Fruit fly (Drosophila melanogaster) whole organism, embryonic: ENCODE data around the gene NANS.

ENCODE experiments used
- Antp ChIP-seq: fragments of 200-800 bp; sonication (Bioruptor generic); optimal IDR thresholded peaks from 3 replicates; lab custom pipeline; 2016; ENCODE audit warnings: missing biosample characterization, missing genetic modification characterization
- Bteb2 ChIP-seq: fragments of 200-800 bp; sonication (Bioruptor generic); optimal IDR thresholded peaks from 2 replicates; lab custom pipeline; 2016; ENCODE audit warnings: missing biosample characterization, missing genetic modification characterization
- CG10979 ChIP-seq: fragments of 200-800 bp; sonication (Bioruptor generic); optimal IDR thresholded peaks from 2 replicates; lab custom pipeline; 2018; ENCODE audit warnings: missing biosample characterization, mild to moderate bottlenecking, missing genetic modification characterization, moderate library complexity
- CG11085 ChIP-seq: fragments of 200-800 bp; sonication (Bioruptor generic); IDR thresholded peaks from 2 replicates; pipeline ENCODE4 v1.3.6; 2022; ENCODE audit warnings: missing biosample characterization, missing genetic modification characterization
- CG12155 ChIP-seq: fragments of 200-800 bp; sonication (Bioruptor generic); optimal IDR thresholded peaks from 3 replicates; lab custom pipeline; 2016; ENCODE audit warnings: missing biosample characterization, missing genetic modification characterization
- CG12219 ChIP-seq: fragments of 200-800 bp; sonication (Bioruptor generic); optimal IDR thresholded peaks from 3 replicates; lab custom pipeline; 2018; ENCODE audit warnings: missing biosample characterization, mild to moderate bottlenecking, missing genetic modification characterization
- CG13123 ChIP-seq: fragments of 200-800 bp; sonication (Bioruptor generic); optimal IDR thresholded peaks from 2 replicates; lab custom pipeline; 2016; ENCODE audit warnings: missing biosample characterization, missing genetic modification characterization
- CG13296 ChIP-seq: fragments of 200-800 bp; sonication (Bioruptor generic); optimal IDR thresholded peaks from 3 replicates; lab custom pipeline; 2018; ENCODE audit warnings: missing biosample characterization, mild to moderate bottlenecking, missing genetic modification characterization
- CG13424 ChIP-seq: fragments of 200-800 bp; sonication (Bioruptor generic); optimal IDR thresholded peaks from 2 replicates; lab custom pipeline; 2019; ENCODE audit warnings: missing biosample characterization, mild to moderate bottlenecking, missing genetic modification characterization, moderate library complexity
- CG13624 ChIP-seq: fragments of 200-800 bp; sonication (Bioruptor generic); optimal IDR thresholded peaks from 2 replicates; lab custom pipeline; 2016; ENCODE audit warnings: missing biosample characterization, missing genetic modification characterization
- CG13775 ChIP-seq: fragments of 200-800 bp; sonication (Bioruptor generic); optimal IDR thresholded peaks from 3 replicates; lab custom pipeline; 2017; ENCODE audit warnings: missing biosample characterization, mild to moderate bottlenecking, missing genetic modification characterization
- CG13894 ChIP-seq: fragments of 200-800 bp; sonication (Bioruptor generic); optimal IDR thresholded peaks from 3 replicates; lab custom pipeline; 2018; ENCODE audit warnings: missing biosample characterization, mild to moderate bottlenecking, missing genetic modification characterization, moderate library complexity
- CG14014 ChIP-seq: fragments of 200-800 bp; sonication (Bioruptor generic); IDR thresholded peaks from 2 replicates; pipeline ENCODE4 v1.3.6; 2022; ENCODE audit warnings: missing biosample characterization, missing genetic modification characterization
- CG1529 ChIP-seq: fragments of 200-800 bp; sonication (Bioruptor generic); optimal IDR thresholded peaks from 3 replicates; lab custom pipeline; 2018; ENCODE audit warnings: missing biosample characterization, missing genetic modification characterization
- CG15696 ChIP-seq: fragments of 200-800 bp; sonication (Bioruptor generic); optimal IDR thresholded peaks from 2 replicates; lab custom pipeline; 2019; ENCODE audit warnings: missing biosample characterization, mild to moderate bottlenecking, missing genetic modification characterization, moderate library complexity
- CG1603 ChIP-seq: fragments of 200-800 bp; sonication (Bioruptor generic); optimal IDR thresholded peaks from 2 replicates; lab custom pipeline; 2019; ENCODE audit warnings: missing biosample characterization, mild to moderate bottlenecking, missing genetic modification characterization, moderate library complexity
- CG30020 ChIP-seq: fragments of 200-800 bp; optimal IDR thresholded peaks from 2 replicates; lab custom pipeline; 2019; ENCODE audit warnings: missing biosample characterization, mild to moderate bottlenecking, missing genetic modification characterization, moderate library complexity
- CG31388 ChIP-seq: fragments of 200-800 bp; sonication (Bioruptor generic); optimal IDR thresholded peaks from 2 replicates; lab custom pipeline; 2016; ENCODE audit warnings: missing biosample characterization, missing genetic modification characterization
- CG32767 ChIP-seq: fragments of 200-800 bp; sonication (Bioruptor generic); IDR thresholded peaks from 2 replicates; pipeline ENCODE4 v1.3.6; 2022; ENCODE audit warnings: missing biosample characterization, missing genetic modification characterization
- CG4328 ChIP-seq: fragments of 200-800 bp; sonication (Bioruptor generic); optimal IDR thresholded peaks from 3 replicates; lab custom pipeline; 2017; ENCODE audit warnings: missing biosample characterization, missing genetic modification reagents, missing genetic modification characterization
- CG9727 ChIP-seq: fragments of 200-800 bp; sonication (Bioruptor generic); optimal IDR thresholded peaks from 3 replicates; lab custom pipeline; 2017; ENCODE audit warnings: missing biosample characterization, mild to moderate bottlenecking, missing genetic modification characterization
- CG9797 ChIP-seq: fragments of 200-800 bp; sonication (Bioruptor generic); optimal IDR thresholded peaks from 3 replicates; lab custom pipeline; 2018; ENCODE audit warnings: missing biosample characterization, mild to moderate bottlenecking, missing genetic modification characterization
- CG9817 ChIP-seq: fragments of 200-800 bp; sonication (Bioruptor generic); optimal IDR thresholded peaks from 2 replicates; lab custom pipeline; 2018; ENCODE audit warnings: missing biosample characterization, mild to moderate bottlenecking, missing genetic modification characterization, moderate library complexity
- Chrac-16 ChIP-seq: fragments of 200-800 bp; sonication (Bioruptor generic); optimal IDR thresholded peaks from 3 replicates; lab custom pipeline; 2016; ENCODE audit warnings: missing biosample characterization, missing genetic modification characterization
- CkIIα-i1 ChIP-seq: fragments of 200-800 bp; sonication (Bioruptor generic); IDR thresholded peaks from 2 replicates; pipeline ENCODE4 v1.3.6; 2022; ENCODE audit warnings: missing biosample characterization, missing genetic modification characterization
- Doc2 ChIP-seq: fragments of 200-800 bp; sonication (Bioruptor generic); IDR thresholded peaks from 2 replicates; pipeline ENCODE4 v1.3.6; 2022; ENCODE audit warnings: missing biosample characterization, missing genetic modification characterization
- E2f2 ChIP-seq: fragments of 200-800 bp; sonication (Bioruptor generic); IDR thresholded peaks from 2 replicates; pipeline ENCODE4 v1.3.6; 2022; ENCODE audit warnings: missing biosample characterization, missing genetic modification characterization
- Gug ChIP-seq: fragments of 200-800 bp; sonication (Bioruptor generic); IDR thresholded peaks from 4 replicates; pipeline ENCODE4 v1.3.6; 2022; ENCODE audit warnings: missing biosample characterization, missing genetic modification characterization
- HmgZ ChIP-seq: fragments of 200-800 bp; sonication (Bioruptor generic); optimal IDR thresholded peaks from 2 replicates; lab custom pipeline; 2018; ENCODE audit warnings: missing biosample characterization, mild to moderate bottlenecking, missing genetic modification characterization
- Hr39 ChIP-seq: fragments of >200 bp; optimal IDR thresholded peaks from 2 replicates; lab custom pipeline; 2017
- Hsf ChIP-seq: fragments of 200-800 bp; sonication (Bioruptor generic); optimal IDR thresholded peaks from 3 replicates; lab custom pipeline; 2016; ENCODE audit warnings: missing biosample characterization, missing genetic modification characterization
- Sry-δ ChIP-seq: fragments of 200-800 bp; sonication (Bioruptor generic); optimal IDR thresholded peaks from 2 replicates; lab custom pipeline; 2016; ENCODE audit warnings: missing biosample characterization, missing genetic modification characterization
- YL-1 ChIP-seq: fragments of 200-800 bp; sonication (Bioruptor generic); optimal IDR thresholded peaks from 3 replicates; lab custom pipeline; 2017; ENCODE audit warnings: missing biosample characterization, mild to moderate bottlenecking, missing genetic modification characterization
- az2 ChIP-seq: fragments of 200-800 bp; sonication (Bioruptor generic); optimal IDR thresholded peaks from 3 replicates; lab custom pipeline; 2016; ENCODE audit warnings: missing biosample characterization, missing genetic modification characterization
- dati ChIP-seq: fragments of 200-800 bp; sonication (Bioruptor generic); IDR thresholded peaks from 2 replicates; pipeline ENCODE4 v1.3.6; 2022; ENCODE audit warnings: missing biosample characterization, missing genetic modification characterization
- dmrt11E ChIP-seq: fragments of 200-800 bp; sonication (Bioruptor generic); optimal IDR thresholded peaks from 3 replicates; lab custom pipeline; 2018; ENCODE audit warnings: missing biosample characterization, mild to moderate bottlenecking, missing genetic modification characterization, moderate library complexity
- fd3F ChIP-seq: fragments of 200-800 bp; sonication (Bioruptor generic); optimal IDR thresholded peaks from 2 replicates; lab custom pipeline; 2018; ENCODE audit warnings: missing biosample characterization, mild to moderate bottlenecking, missing genetic modification characterization, moderate library complexity
- fd96Cb ChIP-seq: fragments of 200-800 bp; sonication (Bioruptor generic); optimal IDR thresholded peaks from 2 replicates; lab custom pipeline; 2018; ENCODE audit warnings: missing biosample characterization, mild to moderate bottlenecking, missing genetic modification characterization, moderate library complexity
- grn ChIP-seq: fragments of 200-800 bp; sonication (Bioruptor generic); optimal IDR thresholded peaks from 3 replicates; lab custom pipeline; 2017; ENCODE audit warnings: missing biosample characterization, missing genetic modification characterization
- insv ChIP-seq, 2 experiments: fragments of 200-800 bp; sonication (Bioruptor generic); optimal IDR thresholded peaks; 3 replicates each; lab custom pipeline; 2016 to 2018; ENCODE audit warnings: missing biosample characterization in 2 of 2, missing genetic modification characterization in 2 of 2
- kni ChIP-seq: fragments of 200-800 bp; sonication (Bioruptor generic); optimal IDR thresholded peaks from 3 replicates; lab custom pipeline; 2017; ENCODE audit warnings: mild to moderate bottlenecking, missing biosample characterization, missing genetic modification reagents, missing genetic modification characterization
- lilli ChIP-seq: fragments of 200-800 bp; sonication (Bioruptor generic); optimal IDR thresholded peaks from 3 replicates; lab custom pipeline; 2016; ENCODE audit warnings: missing biosample characterization, missing genetic modification characterization
- lola ChIP-seq, 3 experiments: fragments of >200 bp in 2 of 3; fragments of 200-800 bp in 1 of 3; sonication (Bioruptor generic) in 1 of 3; optimal IDR thresholded peaks; 2 replicates each; lab custom pipeline; 2017 to 2019; ENCODE audit warnings: missing biosample characterization in 3 of 3, missing genetic modification characterization in 3 of 3, mild to moderate bottlenecking in 1 of 3, moderate library complexity in 1 of 3
- luna ChIP-seq: fragments of 200-800 bp; sonication (Bioruptor generic); optimal IDR thresholded peaks from 2 replicates; lab custom pipeline; 2016; ENCODE audit warnings: missing biosample characterization, missing genetic modification characterization
- nmo ChIP-seq: fragments of 200-800 bp; sonication (Bioruptor generic); optimal IDR thresholded peaks from 2 replicates; lab custom pipeline; 2018; ENCODE audit warnings: missing biosample characterization, mild to moderate bottlenecking, missing genetic modification characterization, moderate library complexity
- pzg ChIP-seq: fragments of 200-800 bp; sonication (Bioruptor generic); optimal IDR thresholded peaks from 3 replicates; lab custom pipeline; 2018; ENCODE audit warnings: missing biosample characterization, mild to moderate bottlenecking, missing genetic modification characterization, moderate library complexity
- row ChIP-seq: fragments of 200-800 bp; sonication (Bioruptor generic); IDR thresholded peaks from 3 replicates; pipeline ENCODE4 v1.3.6; 2022; ENCODE audit warnings: missing biosample characterization, missing genetic modification characterization
- sc ChIP-seq, 3 experiments: fragments of >200 bp in 2 of 3; fragments of 200-800 bp in 1 of 3; sonication (Bioruptor generic) in 1 of 3; optimal IDR thresholded peaks; 2 replicates in 2 of 3; 3 replicates in 1 of 3; lab custom pipeline; 2017; ENCODE audit warnings: mild to moderate bottlenecking in 1 of 3, missing biosample characterization in 1 of 3, missing genetic modification characterization in 1 of 3, missing genetic modification reagents in 1 of 3
- sd ChIP-seq: fragments of 200-800 bp; sonication (Bioruptor generic); optimal IDR thresholded peaks from 3 replicates; lab custom pipeline; 2018; ENCODE audit warnings: missing biosample characterization, mild to moderate bottlenecking, missing genetic modification characterization, moderate library complexity
- seq ChIP-seq: fragments of 200-800 bp; sonication (Bioruptor generic); IDR thresholded peaks from 2 replicates; pipeline ENCODE4 v1.3.6; 2022; ENCODE audit warnings: missing biosample characterization, missing genetic modification characterization
- sug ChIP-seq: fragments of 200-800 bp; optimal IDR thresholded peaks from 2 replicates; lab custom pipeline; 2019; ENCODE audit warnings: missing biosample characterization, mild to moderate bottlenecking, missing genetic modification characterization, moderate library complexity

The NANS gene

DNA sequence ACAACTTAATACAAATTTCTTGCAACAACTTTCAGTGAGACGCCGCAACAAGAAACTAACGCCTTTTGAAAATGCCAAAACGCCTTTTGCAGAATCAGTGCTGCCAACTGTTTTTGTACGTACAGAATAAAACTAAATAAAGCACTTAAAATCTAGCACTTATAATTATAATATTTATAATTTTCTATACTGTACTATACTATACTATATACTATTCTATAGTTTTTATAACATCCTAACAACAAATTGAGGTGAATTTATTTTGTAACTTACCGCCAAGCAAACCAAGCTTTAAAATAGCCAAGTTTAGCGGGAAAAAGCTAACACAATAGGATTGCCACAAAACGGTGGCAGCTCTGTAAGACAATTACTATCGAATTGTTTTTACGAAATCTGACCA lies 7.4 kb downstream of the NANS start, which contains the start of the genes Aos1 and Srlp (continued):
- TF ChIP-seq CG9817 (tag; lab: Kevin White, UChicago) (peak; percentile 69), Gug (GFP tag; lab: Robert Waterston, UW) (peak; percentile 1; the same call in 1 of the 4 replicates), grn (GFP tag; lab: Kevin White, UChicago) (no peak), Chrac-16 (peak; percentile 38), CG13624 (GFP tag; lab: Kevin White, UChicago) (no peak), CG4328 (GFP tag; lab: Kevin White, UChicago) (peak; percentile 12), CG10979 (peak; percentile 52), CG9797 (GFP tag; lab: Kevin White, UChicago) (peak; percentile 63), pzg (peak; percentile 57), sug (tag; lab: Kevin White, UChicago) (peak; percentile 79), CkIIα-i1 (GFP tag; lab: Robert Waterston, UW) (no peak), nmo (GFP tag; lab: Kevin White, UChicago) (peak; percentile 77), fd3F (GFP tag; lab: Kevin White, UChicago) (peak; percentile 42), CG30020 (tag; lab: Kevin White, UChicago) (peak; percentile 74), CG13894 (tag; lab: Kevin White, UChicago) (peak; percentile 63), row (GFP tag; lab: Robert Waterston, UW) (peak; percentile 88), CG13775 (GFP tag; lab: Kevin White, UChicago) (peak; percentile 56), CG1529 (GFP tag; lab: Kevin White, UChicago) (no peak), az2 (peak; percentile 46), E2f2 (GFP tag; lab: Robert Waterston, UW) (peak; percentile 69), CG13424 (tag; lab: Kevin White, UChicago) (peak; percentile 73), Doc2 (GFP tag; lab: Robert Waterston, UW) (no peak), Hr39 (lab: Kevin White, UChicago) (no peak), Antp (GFP tag; lab: Kevin White, UChicago) (no peak), insv (GFP tag; optimal IDR thresholded peaks at IDR 0.05; lab: Kevin White, UChicago) (peak in 1 of 2 experiments; percentile 23), seq (GFP tag; lab: Robert Waterston, UW) (no peak), CG12219 (GFP tag; lab: Kevin White, UChicago) (no peak), dati (no peak), CG15696 (peak; percentile 62), CG32767 (GFP tag; lab: Robert Waterston, UW) (no peak), luna (GFP tag; lab: Kevin White, UChicago) (no peak), HmgZ (peak; percentile 51), CG12155 (peak; percentile 43), YL-1 (peak; percentile 63), CG9727 (peak; percentile 24), fd96Cb (tag; lab: Kevin White, UChicago) (peak; percentile 23), Bteb2 (GFP tag; lab: Kevin White, UChicago) (no peak), CG13296 (GFP tag; lab: Kevin White, UChicago) (peak; percentile 54), lilli (GFP tag; lab: Kevin White, UChicago) (peak; percentile 8), sc (optimal IDR thresholded peaks at IDR 0.05; lab: Kevin White, UChicago) (no peak), sc (GFP tag; optimal IDR thresholded peaks at IDR 0.05; lab: Kevin White, UChicago) (peak; percentile 1), Hsf (GFP tag; lab: Kevin White, UChicago) (no peak), dmrt11E (tag; lab: Kevin White, UChicago) (peak; percentile 51), CG1603 (peak; percentile 9), sd (tag; lab: Kevin White, UChicago) (peak; percentile 58), CG13123 (GFP tag; lab: Kevin White, UChicago) (peak; percentile 19), lola (GFP tag; optimal IDR thresholded peaks at IDR 0.05; lab: Kevin White, UChicago) (peak in 1 of 3 experiments; percentile 56), kni (GFP tag; lab: Kevin White, UChicago) (no peak), Sry-δ (no peak), CG14014 (GFP tag; lab: Robert Waterston, UW) (no peak), CG11085 (no peak), CG31388 (GFP tag; lab: Kevin White, UChicago) (no peak)
